Worm (Caenorhabditis elegans) whole organism, midembryonic: Measurements from ENCODE around the gene srx-58.

ENCODE experiments used
- flt-1 ChIP-seq: fragments of 200-800 bp; sonication (Bioruptor generic); IDR thresholded peaks from 2 replicates; pipeline ENCODE4 v1.3.6; 2022; ENCODE audit warnings: missing genetic modification characterization, missing compliant biosample characterization

The srx-58 gene

DNA sequence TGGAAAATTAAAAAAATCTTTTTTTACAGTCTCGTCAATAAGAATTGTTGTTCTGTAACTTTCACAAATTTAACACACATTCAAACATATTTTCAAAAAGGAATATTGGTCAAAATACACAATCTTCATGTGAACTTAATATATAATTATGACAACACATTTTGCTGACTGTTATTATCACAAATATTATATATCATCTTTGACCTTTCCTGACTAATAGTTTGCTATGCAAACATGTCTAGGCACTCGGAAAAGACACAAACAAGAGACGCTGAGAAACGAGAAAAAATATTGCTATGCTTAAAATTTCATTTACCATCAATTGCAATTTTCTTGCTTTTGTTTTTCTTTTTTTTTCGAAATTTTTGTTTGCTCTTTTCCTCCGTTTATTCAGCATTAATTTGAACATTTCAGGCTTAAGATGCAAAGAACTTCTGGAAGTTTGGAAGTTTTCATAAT lies 49.4 kb downstream of the srx-58 start, which contains the start of gene fbxa-135:
Gene fbxa-135, plus strand, starts transcription at position 409 of the 459 bp plus-strand sequence.
- no peak for TF ChIP-seq flt-1 (GFP tag; lab: Robert Waterston, UW)
